Fruit fly (Drosophila melanogaster) Kc167 (cell line): ENCODE data around the gene CG33108.
A peak's percentile ranks its signal among the peaks of the same experiment; 100 is the strongest.

Experiments used
- Myc ChIP-seq: fragments of >200 bp; optimal IDR thresholded peaks from 2 replicates; lab custom pipeline; 2017; ENCODE audit warnings: missing external identifiers
- Sin3A ChIP-seq: fragments of >200 bp; optimal IDR thresholded peaks from 2 replicates; lab custom pipeline; 2018; ENCODE audit warnings: missing external identifiers
- h ChIP-seq: fragments of >200 bp; optimal IDR thresholded peaks from 3 replicates; lab custom pipeline; 2018; ENCODE audit warnings: missing external identifiers
- insv ChIP-seq: fragments of >200 bp; optimal IDR thresholded peaks from 3 replicates; lab custom pipeline; 2018; ENCODE audit warnings: missing external identifiers
- psq ChIP-seq: fragments of >200 bp; optimal IDR thresholded peaks from 2 replicates; lab custom pipeline; 2017; ENCODE audit warnings: missing external identifiers
- ttk ChIP-seq: sonication (Bioruptor generic); optimal IDR thresholded peaks from 2 replicates; lab custom pipeline; 2017; ENCODE audit warnings: missing external identifiers

The CG33108 gene

DNA sequence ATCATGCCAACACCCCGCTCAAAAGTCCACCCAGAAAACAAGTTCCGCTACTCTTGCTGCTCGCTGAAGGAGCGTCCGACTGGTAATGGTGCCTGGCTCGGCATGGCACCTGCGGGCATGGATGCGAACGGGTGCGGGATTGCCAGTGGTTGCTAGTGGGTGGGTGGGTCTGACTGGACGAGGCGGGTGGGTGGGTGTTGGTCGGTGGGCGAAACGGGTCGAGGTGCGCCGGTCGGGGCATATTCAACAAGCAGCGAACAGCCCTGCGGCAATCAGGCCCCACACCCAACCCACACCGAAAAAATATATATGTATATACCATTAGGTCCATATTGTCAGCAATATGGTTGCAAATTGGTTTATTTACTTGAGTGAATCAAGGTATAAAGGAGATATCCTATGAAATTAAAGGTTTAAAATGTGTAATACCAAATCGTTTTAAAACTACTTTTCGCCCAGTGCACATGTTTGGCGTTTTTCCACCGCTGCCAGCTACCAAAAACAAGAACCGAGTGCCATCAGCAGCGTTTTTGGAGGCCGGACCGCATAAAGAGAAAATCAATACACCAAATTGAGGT, 15.3 kb downstream of the CG33108 start:
- TF ChIP-seq Sin3A (lab: Kevin White, UChicago): no peak
- no peak for TF ChIP-seq insv (lab: Kevin White, UChicago)
- no peak for TF ChIP-seq Myc (lab: Kevin White, UChicago)
- no peak for TF ChIP-seq h (lab: Kevin White, UChicago)
- no peak for TF ChIP-seq psq (lab: Kevin White, UChicago)
- TF ChIP-seq ttk (lab: Kevin White, UChicago): no peak

DNA sequence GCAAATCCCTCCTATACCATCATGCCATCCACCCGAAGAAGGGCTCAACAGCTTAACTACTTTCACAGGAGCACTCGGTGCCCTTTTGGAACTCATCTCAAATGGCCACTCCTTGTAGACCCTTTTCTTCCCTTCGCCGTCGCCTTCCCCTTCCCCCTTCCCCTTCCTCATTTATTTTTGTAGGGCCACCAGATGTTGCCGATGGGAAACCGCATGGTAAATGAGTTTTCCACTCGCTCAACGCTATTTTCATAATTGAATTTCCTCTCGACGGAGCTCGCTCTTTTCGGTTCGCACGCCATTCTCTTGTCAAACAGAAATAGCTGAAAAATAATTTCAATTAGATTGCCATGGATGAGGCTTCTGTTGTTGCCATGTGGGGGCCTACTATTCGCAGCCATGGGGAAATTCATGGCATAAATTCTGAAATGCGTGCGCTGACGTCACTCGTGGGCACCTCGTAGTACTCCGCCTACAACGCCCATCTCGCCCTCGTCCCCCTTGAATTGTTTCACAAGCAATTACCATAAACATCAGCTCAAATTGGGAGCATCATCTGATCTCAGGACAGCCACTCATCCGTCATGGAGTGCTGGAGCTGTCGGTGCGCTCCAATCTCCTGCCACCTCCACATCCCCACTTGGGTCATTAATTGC, 16.7 kb downstream of the CG33108 start:
- TF ChIP-seq psq (lab: Kevin White, UChicago): no peak
- no peak for TF ChIP-seq h (lab: Kevin White, UChicago)
- no peak for TF ChIP-seq Myc (lab: Kevin White, UChicago)
- TF ChIP-seq Sin3A (lab: Kevin White, UChicago): no peak

DNA sequence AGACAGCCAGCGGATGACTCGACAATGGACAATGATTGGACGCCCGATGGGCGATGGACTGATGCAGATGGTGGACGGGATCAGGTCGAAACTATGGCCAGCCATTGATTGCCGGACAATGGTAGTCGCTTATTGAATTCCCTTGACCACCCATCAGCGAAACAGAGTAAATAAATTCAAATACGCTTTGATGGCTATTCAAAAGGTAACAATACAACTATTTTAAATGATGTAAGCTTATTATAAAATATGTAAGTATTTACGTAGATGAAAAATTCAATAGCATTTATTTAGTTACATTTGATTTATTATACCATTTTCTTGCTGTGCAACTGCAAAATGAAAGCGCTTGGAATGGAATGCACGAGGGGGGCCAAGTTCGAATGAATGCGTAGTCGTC, 19.1 kb downstream of the CG33108 start:
- TF ChIP-seq ttk (lab: Kevin White, UChicago): no peak
- TF ChIP-seq insv (lab: Kevin White, UChicago): no peak
- no peak for TF ChIP-seq Myc (lab: Kevin White, UChicago)
- TF ChIP-seq psq (lab: Kevin White, UChicago): no peak
- TF ChIP-seq h (lab: Kevin White, UChicago): no peak
- TF ChIP-seq Sin3A (lab: Kevin White, UChicago): no peak

DNA sequence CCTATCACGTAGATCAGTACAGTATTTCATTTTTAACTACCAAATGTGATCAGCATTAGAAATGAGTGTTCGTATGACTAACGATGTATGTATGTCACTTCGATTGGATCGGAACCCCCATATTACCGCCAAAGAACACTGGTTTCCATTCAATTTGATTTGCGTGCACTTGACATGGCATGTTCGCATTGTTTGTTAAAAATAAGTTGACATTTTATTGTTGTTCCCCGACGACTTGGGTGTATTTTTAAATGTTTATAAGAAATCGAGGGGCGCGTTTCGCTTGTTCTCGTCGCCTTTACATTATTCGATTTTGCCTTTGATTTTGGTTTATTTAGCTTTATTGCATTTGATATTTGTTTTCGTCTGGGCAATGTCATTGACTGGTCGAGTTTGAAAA, 20.0 kb downstream of the CG33108 start:
- no peak for TF ChIP-seq ttk (lab: Kevin White, UChicago)

DNA sequence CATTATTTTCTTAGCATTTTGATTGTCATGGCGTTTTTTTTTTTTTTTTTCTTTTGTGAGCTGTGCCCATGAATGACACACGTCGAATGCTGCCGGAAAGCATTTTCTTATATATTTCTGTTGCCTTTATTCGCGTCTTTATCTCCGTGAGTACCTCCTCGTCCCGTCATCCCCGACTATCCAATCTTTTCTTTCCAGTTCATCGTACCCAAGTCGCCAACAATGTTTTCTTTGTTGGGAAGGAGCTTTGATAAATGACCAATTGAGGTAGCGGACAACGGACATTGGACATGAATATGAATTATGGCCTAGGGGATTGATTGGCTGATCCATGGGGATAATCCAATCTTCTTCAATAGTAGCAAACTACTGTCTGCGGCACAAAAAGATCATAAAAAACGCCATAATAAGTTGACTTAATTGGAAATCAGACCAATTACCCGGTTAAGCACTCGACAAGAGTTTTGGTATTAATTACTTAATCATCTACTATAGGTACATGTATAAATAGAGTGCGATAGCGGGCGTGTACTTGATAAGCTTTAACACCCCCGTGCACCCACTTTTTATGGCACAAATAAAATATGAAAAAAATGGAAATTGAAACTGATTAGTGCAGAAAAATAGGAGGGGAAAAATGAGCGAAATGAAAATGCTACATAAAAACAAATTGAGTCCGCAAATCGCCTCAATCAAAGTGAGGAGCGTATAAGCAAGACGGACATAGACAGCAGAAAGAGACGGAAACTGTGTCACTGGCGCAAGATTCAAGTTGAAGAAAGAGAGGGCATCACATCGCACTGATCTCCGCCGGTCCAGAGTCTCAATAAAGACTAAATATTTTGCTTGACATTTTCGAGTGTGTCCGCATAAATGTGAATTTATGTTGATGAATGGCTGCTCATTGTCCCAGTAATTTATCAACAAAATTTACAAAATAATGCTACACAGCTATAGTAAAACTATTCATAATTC, 20.8 kb downstream of the CG33108 start:
- no peak for TF ChIP-seq h (lab: Kevin White, UChicago)
- no peak for TF ChIP-seq Myc (lab: Kevin White, UChicago)
- no peak for TF ChIP-seq ttk (lab: Kevin White, UChicago)
- no peak for TF ChIP-seq Sin3A (lab: Kevin White, UChicago)
- TF ChIP-seq insv (lab: Kevin White, UChicago): no peak
- TF ChIP-seq psq (lab: Kevin White, UChicago): no peak

DNA sequence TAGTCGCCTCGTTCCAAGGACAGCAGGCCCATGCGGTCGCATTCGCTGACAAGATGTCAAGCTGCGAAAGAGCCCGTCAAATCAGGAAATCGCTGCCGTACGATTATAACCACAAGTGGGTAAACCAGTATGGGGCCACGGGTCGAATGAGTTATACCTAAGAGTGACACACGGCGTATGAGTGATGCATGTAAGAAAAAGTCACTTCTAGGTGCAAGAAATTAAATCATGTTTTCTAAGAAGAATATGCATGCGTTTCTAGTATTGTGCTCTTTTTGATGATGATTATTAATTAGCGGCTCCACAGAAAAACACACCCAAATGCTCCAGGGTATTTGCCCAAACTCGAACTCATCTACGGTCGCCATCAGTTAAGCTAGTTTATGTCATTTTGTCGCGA, 22.2 kb downstream of the CG33108 start:
- TF ChIP-seq insv (lab: Kevin White, UChicago) (no peak), Myc (lab: Kevin White, UChicago) (no peak), h (lab: Kevin White, UChicago) (no peak), psq (lab: Kevin White, UChicago) (no peak), ttk (lab: Kevin White, UChicago) (no peak), Sin3A (lab: Kevin White, UChicago) (no peak)

DNA sequence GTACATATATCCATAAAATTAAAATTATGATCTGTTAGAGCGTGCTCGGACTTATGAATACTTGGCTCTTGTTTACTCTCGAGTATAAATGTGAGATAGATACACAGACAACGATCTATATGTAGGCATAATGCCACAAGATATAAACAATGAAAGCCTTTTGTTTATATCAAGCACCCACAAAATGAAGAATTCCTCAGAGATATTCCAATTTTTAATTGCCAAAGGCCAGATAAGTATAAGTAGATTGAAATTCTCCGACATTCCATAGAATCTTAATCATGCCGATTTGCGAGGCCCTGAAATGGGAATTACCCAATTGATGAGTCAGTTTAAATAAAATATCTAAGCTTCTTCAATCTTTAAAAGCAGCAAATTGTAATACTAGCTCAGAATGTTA, 26.4 kb downstream of the CG33108 start:
- TF ChIP-seq Sin3A (lab: Kevin White, UChicago) (no peak), ttk (lab: Kevin White, UChicago) (no peak), h (lab: Kevin White, UChicago) (no peak), insv (lab: Kevin White, UChicago) (no peak), psq (lab: Kevin White, UChicago) (no peak), Myc (lab: Kevin White, UChicago) (no peak)

DNA sequence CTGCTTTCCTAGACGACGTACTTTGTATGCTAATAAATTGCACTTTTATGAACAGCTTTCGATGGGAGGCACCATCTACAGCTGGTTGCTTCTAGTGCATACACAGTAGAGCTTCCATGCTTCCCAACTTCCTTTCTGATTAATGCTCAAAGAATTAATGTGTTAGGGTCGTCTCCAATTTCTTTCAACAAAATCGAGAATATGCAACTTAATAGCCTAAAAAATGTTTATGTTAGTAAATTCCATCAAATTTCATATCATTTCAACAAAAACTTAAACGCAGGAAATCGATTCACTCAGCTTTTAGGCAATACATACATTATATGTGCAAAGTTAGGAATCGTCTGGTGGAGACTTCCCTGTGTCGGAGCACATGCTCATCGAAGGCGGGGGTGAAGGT, 28.7 kb downstream of the CG33108 start:
- TF ChIP-seq psq (lab: Kevin White, UChicago): no peak
- TF ChIP-seq Myc (lab: Kevin White, UChicago): no peak
- TF ChIP-seq insv (lab: Kevin White, UChicago): no peak
- TF ChIP-seq Sin3A (lab: Kevin White, UChicago): no peak
- TF ChIP-seq ttk (lab: Kevin White, UChicago): no peak
- no peak for TF ChIP-seq h (lab: Kevin White, UChicago)

DNA sequence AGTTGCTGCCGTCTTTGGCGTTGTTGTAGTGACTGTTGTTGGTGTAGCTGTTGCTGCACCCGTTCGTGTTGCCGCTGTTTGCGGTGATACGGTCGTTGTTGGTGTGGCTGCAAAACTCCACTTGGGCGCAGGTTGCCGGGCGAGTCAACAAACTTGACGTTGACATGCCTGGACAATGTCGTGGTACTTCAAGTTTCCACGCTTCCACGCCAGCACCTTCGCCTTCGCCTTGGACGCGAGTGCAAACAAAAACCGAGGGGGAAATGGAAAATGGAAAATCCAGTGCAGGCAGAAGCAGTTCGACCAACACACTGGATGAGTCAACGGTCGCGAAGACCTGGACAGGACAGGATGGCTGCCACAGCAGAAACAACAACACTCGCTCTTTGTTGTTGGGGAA, 29.2 kb downstream of the CG33108 start:
- TF ChIP-seq psq (lab: Kevin White, UChicago) (no peak), ttk (lab: Kevin White, UChicago) (peak; percentile 87), h (lab: Kevin White, UChicago) (no peak), Myc (lab: Kevin White, UChicago) (no peak), Sin3A (lab: Kevin White, UChicago) (no peak), insv (lab: Kevin White, UChicago) (no peak)

DNA sequence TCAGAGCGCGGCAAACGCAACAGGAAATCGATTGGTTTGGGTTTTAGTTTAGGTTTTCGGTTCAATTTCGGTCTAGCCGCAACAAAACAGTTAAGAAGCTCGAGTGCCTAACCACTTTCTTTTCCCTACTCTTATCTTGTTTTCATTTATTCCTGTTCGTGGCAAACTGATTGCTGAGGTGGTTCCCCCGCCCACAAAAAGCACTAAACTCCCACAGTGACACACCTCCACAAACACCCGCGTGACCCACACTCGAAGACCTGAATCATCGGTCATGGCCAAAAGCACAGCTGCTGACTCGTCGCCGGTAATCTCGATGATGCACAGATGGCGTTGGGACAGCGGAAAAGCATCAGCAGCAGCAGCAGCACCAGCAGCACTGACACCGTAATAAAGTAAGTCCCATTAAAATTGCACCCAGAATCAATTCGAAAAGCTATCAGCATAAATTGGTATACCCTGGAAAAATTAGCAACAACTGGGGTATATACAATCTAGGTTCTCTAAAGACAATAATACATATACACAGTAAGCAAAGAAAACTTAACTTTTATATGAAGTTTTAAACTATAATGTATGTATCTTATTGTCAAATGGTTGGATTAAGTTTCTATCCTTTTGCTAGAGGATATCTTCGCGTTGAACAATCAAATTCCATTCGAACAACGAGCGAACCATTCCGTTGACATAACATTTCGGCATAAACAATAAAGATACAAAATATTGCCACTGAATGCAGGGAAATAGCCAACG, 30.4 kb downstream of the CG33108 start:
- no peak for TF ChIP-seq Myc (lab: Kevin White, UChicago)
- no peak for TF ChIP-seq psq (lab: Kevin White, UChicago)
- TF ChIP-seq Sin3A (lab: Kevin White, UChicago): no peak
- no peak for TF ChIP-seq ttk (lab: Kevin White, UChicago)
- no peak for TF ChIP-seq insv (lab: Kevin White, UChicago)
